Fruit fly (Drosophila melanogaster) whole organism, embryonic: ENCODE data around the gene Cyp28c1.
A peak's percentile ranks its signal among the peaks of the same experiment; 100 is the strongest.

ENCODE experiments used
- Adf1 ChIP-seq: fragments of 200-800 bp; sonication (Bioruptor generic); IDR thresholded peaks from 2 replicates; pipeline ENCODE4 v1.3.6; 2022; ENCODE audit warnings: missing biosample characterization, missing genetic modification characterization
- Atf6 ChIP-seq: fragments of 200-800 bp; sonication (Bioruptor generic); IDR thresholded peaks from 2 replicates; pipeline ENCODE4 v1.3.6; 2022; ENCODE audit warnings: missing biosample characterization, missing genetic modification characterization
- Bgb ChIP-seq: fragments of 200-800 bp; sonication (Bioruptor generic); IDR thresholded peaks from 2 replicates; pipeline ENCODE4 v1.3.6; 2022; ENCODE audit warnings: missing biosample characterization, missing genetic modification characterization; ENCODE audit not compliant: partially characterized antibody
- CG10959 ChIP-seq: fragments of 200-800 bp; sonication (Bioruptor generic); IDR thresholded peaks from 2 replicates; pipeline ENCODE4 v1.3.6; 2022; ENCODE audit warnings: missing biosample characterization, missing genetic modification characterization
- CG11696 ChIP-seq: fragments of 200-800 bp; sonication (Bioruptor generic); IDR thresholded peaks from 2 replicates; pipeline ENCODE4 v1.3.6; 2022; ENCODE audit warnings: missing biosample characterization, missing genetic modification characterization
- CG12659 ChIP-seq: fragments of 200-800 bp; sonication (Bioruptor generic); optimal IDR thresholded peaks from 3 replicates; lab custom pipeline; 2017; ENCODE audit warnings: mild to moderate bottlenecking, missing biosample characterization, missing genetic modification reagents, missing genetic modification characterization
- CG13123 ChIP-seq: fragments of 200-800 bp; sonication (Bioruptor generic); optimal IDR thresholded peaks from 2 replicates; lab custom pipeline; 2016; ENCODE audit warnings: missing biosample characterization, missing genetic modification characterization
- CG14860 ChIP-seq: fragments of 200-800 bp; sonication (Bioruptor generic); IDR thresholded peaks from 3 replicates; pipeline ENCODE4 v1.3.6; 2022; ENCODE audit warnings: missing biosample characterization, missing genetic modification characterization; ENCODE audit not compliant: partially characterized antibody
- CG17385 ChIP-seq: fragments of 200-800 bp; sonication (Bioruptor generic); optimal IDR thresholded peaks from 3 replicates; lab custom pipeline; 2018; ENCODE audit warnings: missing biosample characterization, mild to moderate bottlenecking, missing genetic modification characterization
- CG2889 ChIP-seq: fragments of 200-800 bp; sonication (Bioruptor generic); IDR thresholded peaks from 3 replicates; pipeline ENCODE4 v1.3.6; 2022; ENCODE audit warnings: missing biosample characterization, missing genetic modification characterization
- CG31365 ChIP-seq: fragments of 200-800 bp; sonication (Bioruptor generic); optimal IDR thresholded peaks from 2 replicates; lab custom pipeline; 2018; ENCODE audit warnings: missing biosample characterization, mild to moderate bottlenecking, missing genetic modification characterization
- CG4328 ChIP-seq: fragments of 200-800 bp; sonication (Bioruptor generic); optimal IDR thresholded peaks from 3 replicates; lab custom pipeline; 2017; ENCODE audit warnings: missing biosample characterization, missing genetic modification reagents, missing genetic modification characterization
- CG4404 ChIP-seq: fragments of 200-800 bp; sonication (Bioruptor generic); IDR thresholded peaks from 2 replicates; pipeline ENCODE4 v1.3.6; 2022; ENCODE audit warnings: missing biosample characterization, missing genetic modification characterization
- CG6175 ChIP-seq: fragments of 200-800 bp; sonication (Bioruptor generic); IDR thresholded peaks from 3 replicates; pipeline ENCODE4 v1.3.6; 2022; ENCODE audit warnings: missing biosample characterization, missing genetic modification characterization
- CG6254 ChIP-seq: fragments of 200-800 bp; sonication (Bioruptor generic); optimal IDR thresholded peaks from 3 replicates; lab custom pipeline; 2017; ENCODE audit warnings: mild to moderate bottlenecking, missing biosample characterization, missing genetic modification reagents, missing genetic modification characterization
- CG7357 ChIP-seq: fragments of 200-800 bp; sonication (Bioruptor generic); IDR thresholded peaks from 3 replicates; pipeline ENCODE4 v1.3.6; 2022; ENCODE audit warnings: missing biosample characterization, missing genetic modification characterization
- CG7839 ChIP-seq: fragments of 200-800 bp; sonication (Bioruptor generic); optimal IDR thresholded peaks from 3 replicates; lab custom pipeline; 2018; ENCODE audit warnings: missing biosample characterization, mild to moderate bottlenecking, missing genetic modification characterization, moderate library complexity
- CG8359 ChIP-seq: fragments of 200-800 bp; sonication (Bioruptor generic); optimal IDR thresholded peaks from 2 replicates; lab custom pipeline; 2017; ENCODE audit warnings: missing biosample characterization, mild to moderate bottlenecking, missing genetic modification characterization, borderline replicate concordance
- CG8765 ChIP-seq: fragments of 200-800 bp; sonication (Bioruptor generic); IDR thresholded peaks from 2 replicates; pipeline ENCODE4 v1.3.6; 2022; ENCODE audit warnings: missing biosample characterization, missing genetic modification characterization
- Elba2 ChIP-seq: fragments of 200-800 bp; sonication (Bioruptor generic); optimal IDR thresholded peaks from 3 replicates; lab custom pipeline; 2016; ENCODE audit warnings: missing biosample characterization, missing genetic modification characterization
- H2.0 ChIP-seq: fragments of 200-800 bp; sonication (Bioruptor generic); IDR thresholded peaks from 2 replicates; pipeline ENCODE4 v1.3.6; 2022; ENCODE audit warnings: missing biosample characterization, missing genetic modification characterization
- HLH4C ChIP-seq: fragments of 200-800 bp; sonication (Bioruptor generic); IDR thresholded peaks from 3 replicates; pipeline ENCODE4 v1.3.6; 2022; ENCODE audit warnings: missing biosample characterization, missing genetic modification characterization; ENCODE audit not compliant: partially characterized antibody
- Hand ChIP-seq: fragments of 200-800 bp; sonication (Bioruptor generic); optimal IDR thresholded peaks from 2 replicates; lab custom pipeline; 2017; ENCODE audit warnings: mild to moderate bottlenecking, missing biosample characterization, missing genetic modification reagents, missing genetic modification characterization
- Hr3 ChIP-seq: fragments of 200-800 bp; sonication (Bioruptor generic); optimal IDR thresholded peaks from 3 replicates; lab custom pipeline; 2016; ENCODE audit warnings: missing biosample characterization, missing genetic modification characterization
- Lim3 ChIP-seq: fragments of 200-800 bp; sonication (Bioruptor generic); IDR thresholded peaks from 2 replicates; pipeline ENCODE4 v1.3.6; 2022; ENCODE audit warnings: missing biosample characterization, missing genetic modification characterization
- Optix ChIP-seq: fragments of 200-800 bp; sonication (Bioruptor generic); IDR thresholded peaks from 3 replicates; pipeline ENCODE4 v1.3.6; 2022; ENCODE audit warnings: missing biosample characterization, missing genetic modification characterization
- Side ChIP-seq: fragments of 200-800 bp; sonication (Bioruptor generic); optimal IDR thresholded peaks from 2 replicates; lab custom pipeline; 2016; ENCODE audit warnings: missing biosample characterization, missing genetic modification characterization
- Sry-β ChIP-seq: fragments of 200-800 bp; sonication (Bioruptor generic); optimal IDR thresholded peaks from 2 replicates; lab custom pipeline; 2018; ENCODE audit warnings: missing biosample characterization, mild to moderate bottlenecking, missing genetic modification characterization, moderate library complexity
- Stat92E ChIP-seq, 3 experiments: fragments of >200 bp in 2 of 3; fragments of 200-800 bp in 1 of 3; sonication (Bioruptor generic) in 1 of 3; optimal IDR thresholded peaks; 2 replicates each; lab custom pipeline; 2017 to 2019; ENCODE audit warnings: missing biosample characterization in 3 of 3, missing genetic modification characterization in 3 of 3, mild to moderate bottlenecking in 1 of 3, moderate library complexity in 1 of 3
- Trl ChIP-seq, 3 experiments: fragments of >200 bp in 2 of 3; fragments of 200-800 bp in 1 of 3; sonication (Bioruptor generic) in 1 of 3; optimal IDR thresholded peaks; 2 replicates in 1 of 3; 3 replicates in 2 of 3; lab custom pipeline; 2016 to 2017; ENCODE audit warnings: missing biosample characterization in 1 of 3, missing genetic modification characterization in 1 of 3
- Xbp1 ChIP-seq: fragments of 200-800 bp; sonication (Bioruptor generic); optimal IDR thresholded peaks from 3 replicates; lab custom pipeline; 2016; ENCODE audit warnings: missing biosample characterization, mild to moderate bottlenecking, missing genetic modification characterization
- br ChIP-seq: fragments of >200 bp; optimal IDR thresholded peaks from 2 replicates; lab custom pipeline; 2017
- bsh ChIP-seq, 2 experiments: fragments of 200-800 bp; sonication (Bioruptor generic); optimal IDR thresholded peaks; 2 replicates each; lab custom pipeline; 2017 to 2018; ENCODE audit warnings: mild to moderate bottlenecking in 2 of 2, missing biosample characterization in 2 of 2, missing genetic modification characterization in 2 of 2, moderate library complexity in 1 of 2
- btn ChIP-seq: fragments of 200-800 bp; sonication (Bioruptor generic); optimal IDR thresholded peaks from 2 replicates; lab custom pipeline; 2016; ENCODE audit warnings: missing biosample characterization, missing genetic modification characterization
- cato ChIP-seq: fragments of 200-800 bp; sonication (Bioruptor generic); optimal IDR thresholded peaks from 2 replicates; lab custom pipeline; 2016; ENCODE audit warnings: missing biosample characterization, missing genetic modification characterization, borderline replicate concordance
- disco-r ChIP-seq: fragments of 200-800 bp; sonication (Bioruptor generic); optimal IDR thresholded peaks from 2 replicates; lab custom pipeline; 2016; ENCODE audit warnings: missing biosample characterization, missing genetic modification characterization
- dpn ChIP-seq, 2 experiments: fragments of 200-800 bp; sonication (Bioruptor generic); optimal IDR thresholded peaks; 3 replicates each; lab custom pipeline; 2016; ENCODE audit warnings: missing biosample characterization in 2 of 2, missing genetic modification characterization in 2 of 2
- fru ChIP-seq: fragments of >200 bp; optimal IDR thresholded peaks from 2 replicates; lab custom pipeline; 2017
- gce ChIP-seq: fragments of 200-800 bp; sonication (Bioruptor generic); IDR thresholded peaks from 3 replicates; pipeline ENCODE4 v1.3.6; 2022; ENCODE audit warnings: missing biosample characterization, missing genetic modification characterization
- ken ChIP-seq: fragments of 200-800 bp; sonication (Bioruptor generic); IDR thresholded peaks from 3 replicates; pipeline ENCODE4 v1.3.6; 2022; ENCODE audit warnings: missing biosample characterization, missing genetic modification characterization
- lmd ChIP-seq: fragments of 200-800 bp; sonication (Bioruptor generic); IDR thresholded peaks from 2 replicates; pipeline ENCODE4 v1.3.6; 2022; ENCODE audit warnings: missing biosample characterization, missing genetic modification characterization
- prd ChIP-seq, 3 experiments: fragments of >200 bp in 2 of 3; fragments of 200-800 bp in 1 of 3; sonication (Bioruptor generic) in 1 of 3; optimal IDR thresholded peaks in 2 of 3; IDR thresholded peaks in 1 of 3; 2 replicates in 2 of 3; 3 replicates in 1 of 3; pipeline versions ENCODE4 v1.3.6 to Lab custom; 2017 to 2022; ENCODE audit warnings: missing biosample characterization in 1 of 3, missing genetic modification characterization in 1 of 3
- pzg ChIP-seq: fragments of 200-800 bp; sonication (Bioruptor generic); optimal IDR thresholded peaks from 3 replicates; lab custom pipeline; 2018; ENCODE audit warnings: missing biosample characterization, mild to moderate bottlenecking, missing genetic modification characterization, moderate library complexity
- run ChIP-seq: fragments of 200-800 bp; sonication (Bioruptor generic); optimal IDR thresholded peaks from 3 replicates; lab custom pipeline; 2018; ENCODE audit warnings: missing biosample characterization, mild to moderate bottlenecking, missing genetic modification characterization
- sens ChIP-seq: fragments of 200-800 bp; sonication (Bioruptor generic); peaks from one replicate; lab custom pipeline; 2016; ENCODE audit warnings: missing biosample characterization, missing genetic modification characterization
- sob ChIP-seq: fragments of 200-800 bp; sonication (Bioruptor generic); IDR thresholded peaks from 2 replicates; pipeline ENCODE4 v1.3.6; 2022; ENCODE audit warnings: missing biosample characterization, missing genetic modification characterization
- unpg ChIP-seq: fragments of 200-800 bp; sonication (Bioruptor generic); optimal IDR thresholded peaks from 3 replicates; lab custom pipeline; 2018; ENCODE audit warnings: missing biosample characterization, mild to moderate bottlenecking, missing genetic modification characterization, moderate library complexity
- vnd ChIP-seq: fragments of 200-800 bp; sonication (Bioruptor generic); IDR thresholded peaks from 3 replicates; pipeline ENCODE4 v1.3.6; 2022; ENCODE audit warnings: missing biosample characterization, missing genetic modification characterization; ENCODE audit not compliant: partially characterized antibody

Gene Cyp28c1

dm6 chrX:11792415-11793328 is 46.7 kb upstream of the Cyp28c1 start, which contains the start of gene CkIIbeta (continued):
- TF ChIP-seq lmd (no peak; the same call in 1 of the 2 replicates), unpg (GFP tag; lab: Kevin White, UChicago) (no peak), CG7357 (GFP tag; lab: Robert Waterston, UW) (no peak), Xbp1 (GFP tag; lab: Kevin White, UChicago) (peak; percentile 71), Lim3 (GFP tag; lab: Robert Waterston, UW) (no peak), Sry-β (GFP tag; lab: Kevin White, UChicago) (no peak), Hand (GFP tag; lab: Kevin White, UChicago) (no peak), btn (no peak), CG10959 (GFP tag; lab: Robert Waterston, UW) (no peak), CG8359 (GFP tag; lab: Kevin White, UChicago) (no peak), gce (GFP tag; lab: Robert Waterston, UW) (no peak), sob (GFP tag; lab: Robert Waterston, UW) (peak; percentile 73), br (lab: Kevin White, UChicago) (no peak), CG12659 (GFP tag; lab: Kevin White, UChicago) (peak; percentile 82), disco-r (GFP tag; lab: Kevin White, UChicago) (peak; percentile 15), vnd (GFP tag; lab: Robert Waterston, UW) (peak; percentile 94), HLH4C (GFP tag; lab: Robert Waterston, UW) (peak; percentile 93), CG4328 (GFP tag; lab: Kevin White, UChicago) (no peak), CG14860 (peak; percentile 92), Optix (GFP tag; lab: Robert Waterston, UW) (no peak), bsh (GFP tag; optimal IDR thresholded peaks at IDR 0.05; lab: Kevin White, UChicago) (peak in 1 of 2 experiments; percentile 1), Hr3 (GFP tag; lab: Kevin White, UChicago) (peak; percentile 0), pzg (peak; percentile 92), Side (GFP tag; lab: Kevin White, UChicago) (peak; percentile 39), fru (lab: Kevin White, UChicago) (no peak), cato (GFP tag; lab: Kevin White, UChicago) (no peak), CG11696 (no peak), CG8765 (GFP tag; lab: Robert Waterston, UW) (no peak), dpn (GFP tag; optimal IDR thresholded peaks at IDR 0.05; lab: Kevin White, UChicago) (peak; percentile 49 to 67), CG7839 (tag; lab: Kevin White, UChicago) (peak; percentile 16), CG13123 (GFP tag; lab: Kevin White, UChicago) (no peak), sens (GFP tag; lab: Kevin White, UChicago) (peak; percentile 91), H2.0 (no peak), CG6254 (GFP tag; lab: Kevin White, UChicago) (no peak), Bgb (GFP tag; lab: Robert Waterston, UW) (peak; percentile 96), Adf1 (0 out of 2 replicates have a peak, but pooled peaks have one; percentile 10), Elba2 (GFP tag; lab: Kevin White, UChicago) (no peak), prd (optimal IDR thresholded peaks at IDR 0.05; lab: Kevin White, UChicago) (no peak), prd (GFP tag; IDR thresholded peaks at IDR 0.05; lab: Robert Waterston, UW) (peak; percentile 38; the same call in 1 of the 3 replicates), ken (GFP tag; lab: Robert Waterston, UW) (peak; percentile 62; the same call in 1 of the 3 replicates), Stat92E (GFP tag; optimal IDR thresholded peaks at IDR 0.05; lab: Kevin White, UChicago) (no peak), run (tag; lab: Kevin White, UChicago) (no peak), Trl (optimal IDR thresholded peaks at IDR 0.05; lab: Kevin White, UChicago) (no peak), Trl (GFP tag; optimal IDR thresholded peaks at IDR 0.05; lab: Kevin White, UChicago) (peak; percentile 54), CG2889 (GFP tag; lab: Robert Waterston, UW) (no peak), CG4404 (GFP tag; lab: Robert Waterston, UW) (no peak), CG6175 (GFP tag; lab: Robert Waterston, UW) (no peak), CG31365 (tag; lab: Kevin White, UChicago) (no peak), CG17385 (GFP tag; lab: Kevin White, UChicago) (peak; percentile 95), Atf6 (0 out of 2 replicates have a peak, but pooled peaks have one; percentile 8)
